Worm (Caenorhabditis elegans) whole organism, L1 larva: ENCODE results near the gene str-211.
A peak's percentile ranks its signal among the peaks of the same experiment; 100 is the strongest.

Experiments
- C34B4.2 ChIP-seq: sonication (generic microtip); optimal IDR thresholded peaks from 2 replicates; lab custom pipeline; 2017; ENCODE audit warnings: mild to moderate bottlenecking, missing genetic modification characterization, missing compliant biosample characterization
- F16B12.6 ChIP-seq: fragments of 150-350 bp; optimal IDR thresholded peaks from 2 replicates; lab custom pipeline; 2014; ENCODE audit warnings: missing biosample characterization, missing genetic modification characterization
- aha-1 ChIP-seq: fragments of 150-350 bp; optimal IDR thresholded peaks from 2 replicates; lab custom pipeline; 2014; ENCODE audit warnings: missing biosample characterization, missing genetic modification characterization
- aly-2 ChIP-seq: fragments of 150-350 bp; optimal IDR thresholded peaks from 2 replicates; lab custom pipeline; 2014; ENCODE audit warnings: missing biosample characterization, missing genetic modification characterization
- ama-1 ChIP-seq: fragments of 150-350 bp; optimal IDR thresholded peaks from 2 replicates; lab custom pipeline; 2014
- blmp-1 ChIP-seq: fragments of 150-350 bp; optimal IDR thresholded peaks from 2 replicates; lab custom pipeline; 2014; ENCODE audit warnings: missing biosample characterization, missing genetic modification characterization
- ceh-90 ChIP-seq: sonication (generic microtip); optimal IDR thresholded peaks from 2 replicates; lab custom pipeline; 2016; ENCODE audit warnings: missing genetic modification characterization, missing compliant biosample characterization
- dpl-1 ChIP-seq, 3 experiments: fragments of 150-350 bp in 2 of 3; sonication (generic microtip) in 1 of 3; optimal IDR thresholded peaks; 2 replicates each; lab custom pipeline; 2014 to 2017; ENCODE audit warnings: missing biosample characterization in 3 of 3, missing genetic modification characterization in 3 of 3, missing genetic modification reagents in 3 of 3
- dsc-1 ChIP-seq: sonication (generic microtip); optimal IDR thresholded peaks from 2 replicates; lab custom pipeline; 2016; ENCODE audit warnings: mild to moderate bottlenecking, missing genetic modification characterization, missing compliant biosample characterization
- efl-1 ChIP-seq, 4 experiments: fragments of 150-350 bp; optimal IDR thresholded peaks in 3 of 4; peaks in 1 of 4; 1 replicate in 1 of 4; 2 replicates in 3 of 4; lab custom pipeline; 2014; ENCODE audit warnings: missing biosample characterization in 2 of 4, missing genetic modification characterization in 2 of 4, missing genetic modification reagents in 2 of 4
- egl-27 ChIP-seq, 2 experiments: fragments of 150-350 bp in 1 of 2; sonication (generic microtip); optimal IDR thresholded peaks; 3 replicates each; lab custom pipeline; 2017 to 2018; ENCODE audit warnings: missing biosample characterization in 2 of 2, missing genetic modification characterization in 2 of 2, missing genetic modification reagents in 2 of 2
- elt-2 ChIP-seq: sonication (generic microtip); optimal IDR thresholded peaks from 2 replicates; lab custom pipeline; 2016; ENCODE audit warnings: missing genetic modification characterization, mild to moderate bottlenecking, inconsistent platforms, missing compliant biosample characterization, missing genetic modification reagents
- ets-5 ChIP-seq: fragments of 200-800 bp; sonication (Bioruptor generic); IDR thresholded peaks from 2 replicates; pipeline ENCODE4 v1.3.6; 2022; ENCODE audit warnings: missing genetic modification characterization, missing compliant biosample characterization
- fkh-8 ChIP-seq: sonication (generic microtip); optimal IDR thresholded peaks from 2 replicates; lab custom pipeline; 2016; ENCODE audit warnings: mild to moderate bottlenecking, missing genetic modification characterization, missing compliant biosample characterization
- fos-1 ChIP-seq: fragments of 150-350 bp; optimal IDR thresholded peaks from 2 replicates; lab custom pipeline; 2014; ENCODE audit warnings: missing biosample characterization, missing genetic modification characterization
- hlh-17 ChIP-seq: fragments of 200-800 bp; sonication (Bioruptor generic); optimal IDR thresholded peaks from 2 replicates; lab custom pipeline; 2018; ENCODE audit warnings: missing genetic modification characterization, mild to moderate bottlenecking, missing compliant biosample characterization, moderate library complexity, borderline replicate concordance
- lin-14 ChIP-seq: fragments of 200-800 bp; sonication (Bioruptor generic); optimal IDR thresholded peaks from 2 replicates; lab custom pipeline; 2018; ENCODE audit warnings: mild to moderate bottlenecking, missing genetic modification characterization, moderate library complexity, missing compliant biosample characterization
- lin-15B ChIP-seq: fragments of 150-350 bp; sonication (generic microtip); optimal IDR thresholded peaks from 3 replicates; lab custom pipeline; 2014; ENCODE audit warnings: missing biosample characterization, missing genetic modification characterization
- lin-39 ChIP-seq: fragments of 150-350 bp; optimal IDR thresholded peaks from 2 replicates; lab custom pipeline; 2014; ENCODE audit warnings: missing biosample characterization, missing genetic modification reagents, missing genetic modification characterization
- lsy-2 ChIP-seq, 2 experiments: fragments of 150-350 bp; optimal IDR thresholded peaks; 2 replicates each; lab custom pipeline; 2014; ENCODE audit warnings: missing biosample characterization in 2 of 2, missing genetic modification characterization in 2 of 2
- mab-9 ChIP-seq: fragments of 200-800 bp; sonication (Bioruptor generic); IDR thresholded peaks from 2 replicates; pipeline ENCODE4 v1.3.6; 2022; ENCODE audit warnings: missing genetic modification reagents, missing genetic modification characterization, missing compliant biosample characterization
- mdl-1 ChIP-seq, 2 experiments: fragments of 150-350 bp; optimal IDR thresholded peaks; 2 replicates each; lab custom pipeline; 2014 to 2017; ENCODE audit warnings: missing biosample characterization in 2 of 2, missing genetic modification characterization in 2 of 2, inconsistent platforms in 1 of 2
- mef-2 ChIP-seq: fragments of 150-350 bp; optimal IDR thresholded peaks from 2 replicates; lab custom pipeline; 2014; ENCODE audit warnings: missing biosample characterization, missing genetic modification characterization
- nhr-11 ChIP-seq: fragments of 150-350 bp; optimal IDR thresholded peaks from 2 replicates; lab custom pipeline; 2014; ENCODE audit warnings: missing biosample characterization, missing genetic modification characterization
- nhr-12 ChIP-seq: sonication (generic microtip); optimal IDR thresholded peaks from 2 replicates; lab custom pipeline; 2017; ENCODE audit warnings: missing biosample characterization, missing genetic modification characterization
- nhr-20 ChIP-seq: sonication (generic microtip); optimal IDR thresholded peaks from 2 replicates; lab custom pipeline; 2016; ENCODE audit warnings: mild to moderate bottlenecking, missing genetic modification characterization, missing compliant biosample characterization
- nhr-237 ChIP-seq: fragments of 150-350 bp; optimal IDR thresholded peaks from 2 replicates; lab custom pipeline; 2014; ENCODE audit warnings: missing biosample characterization, missing genetic modification characterization
- nhr-47 ChIP-seq: sonication (generic microtip); optimal IDR thresholded peaks from 2 replicates; lab custom pipeline; 2016; ENCODE audit warnings: mild to moderate bottlenecking, missing genetic modification characterization, moderate library complexity, missing compliant biosample characterization
- nhr-71 ChIP-seq: sonication (generic microtip); optimal IDR thresholded peaks from 2 replicates; lab custom pipeline; 2016; ENCODE audit warnings: mild to moderate bottlenecking, missing genetic modification characterization, moderate library complexity, missing compliant biosample characterization
- nhr-76 ChIP-seq: sonication (generic microtip); optimal IDR thresholded peaks from 2 replicates; lab custom pipeline; 2017; ENCODE audit warnings: missing biosample characterization, missing genetic modification characterization
- nhr-84 ChIP-seq: sonication (generic microtip); optimal IDR thresholded peaks from 2 replicates; lab custom pipeline; 2017; ENCODE audit warnings: missing biosample characterization, missing genetic modification characterization
- nhr-85 ChIP-seq: sonication (generic microtip); peaks from one replicate; lab custom pipeline; 2016; ENCODE audit warnings: missing genetic modification characterization, inconsistent platforms, missing compliant biosample characterization
- pag-3 ChIP-seq: sonication (generic microtip); optimal IDR thresholded peaks from 2 replicates; lab custom pipeline; 2017; ENCODE audit warnings: missing genetic modification characterization, mild to moderate bottlenecking, missing compliant biosample characterization, antibody characterized with exemption, borderline replicate concordance; ENCODE audit not compliant: insufficient read depth
- pax-3 ChIP-seq: fragments of 200-800 bp; sonication (Bioruptor generic); optimal IDR thresholded peaks from 2 replicates; lab custom pipeline; 2018; ENCODE audit warnings: mild to moderate bottlenecking, missing genetic modification characterization, moderate library complexity, missing compliant biosample characterization
- rnt-1 ChIP-seq: sonication (generic microtip); optimal IDR thresholded peaks from 2 replicates; lab custom pipeline; 2016; ENCODE audit warnings: mild to moderate bottlenecking, missing genetic modification characterization, moderate library complexity, missing compliant biosample characterization
- skn-1 ChIP-seq: fragments of 150-350 bp; optimal IDR thresholded peaks from 2 replicates; lab custom pipeline; 2014; ENCODE audit warnings: missing biosample characterization, missing genetic modification characterization
- sox-4 ChIP-seq: sonication (generic microtip); optimal IDR thresholded peaks from 2 replicates; lab custom pipeline; 2016; ENCODE audit warnings: missing genetic modification characterization, missing compliant biosample characterization
- sptf-1 ChIP-seq: fragments of 150-350 bp; optimal IDR thresholded peaks from 2 replicates; lab custom pipeline; 2014; ENCODE audit warnings: missing biosample characterization, missing genetic modification characterization
- unc-62 ChIP-seq: fragments of 150-350 bp; optimal IDR thresholded peaks from 2 replicates; lab custom pipeline; 2014; ENCODE audit warnings: missing biosample characterization, missing genetic modification reagents, missing genetic modification characterization
- unc-86 ChIP-seq: sonication (generic microtip); optimal IDR thresholded peaks from 2 replicates; lab custom pipeline; 2016; ENCODE audit warnings: missing genetic modification characterization, missing compliant biosample characterization
- xbp-1 ChIP-seq: sonication (generic microtip); optimal IDR thresholded peaks from 2 replicates; lab custom pipeline; 2016; ENCODE audit warnings: missing genetic modification characterization, missing compliant biosample characterization
- ztf-4 ChIP-seq: fragments of 150-350 bp; optimal IDR thresholded peaks from 2 replicates; lab custom pipeline; 2014; ENCODE audit warnings: missing biosample characterization, missing genetic modification characterization

The str-211 gene

DNA sequence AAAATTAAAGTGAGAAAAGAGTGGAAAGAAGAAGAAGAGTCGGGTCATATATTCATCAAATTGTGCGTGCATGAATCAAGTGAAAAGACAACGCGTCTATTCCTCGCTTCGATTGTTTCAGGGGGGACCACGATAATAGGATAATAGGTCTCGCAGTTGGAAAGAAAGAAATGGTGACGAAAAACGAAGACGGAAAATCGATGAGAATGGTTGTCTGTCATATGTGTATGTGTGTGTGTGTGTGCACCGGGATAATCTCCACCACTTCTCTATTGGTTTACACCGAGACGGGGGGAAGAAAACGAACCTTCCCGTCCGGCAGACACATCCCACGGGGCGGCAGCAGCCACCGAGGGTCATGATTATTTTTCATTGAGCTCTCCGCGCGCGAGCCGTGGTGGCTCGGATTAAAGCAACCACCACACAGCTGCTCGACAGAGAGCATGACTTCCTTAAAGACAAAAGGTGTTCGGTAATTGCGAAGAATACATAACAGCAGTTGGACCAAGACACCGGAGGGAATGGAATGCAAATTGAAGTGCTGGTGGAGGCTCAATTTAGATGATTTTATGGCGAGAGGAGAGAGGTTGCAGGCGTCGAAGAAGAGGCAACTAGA lies 20.0 kb upstream of the str-211 start:
- TF ChIP-seq lin-14 (peak; percentile 21), nhr-84 (tag; lab: Kevin White, UChicago) (no peak), F16B12.6 (no peak), aly-2 (tag; lab: Kevin White, UChicago) (no peak), nhr-71 (tag; lab: Kevin White, UChicago) (peak; percentile 22), efl-1 (optimal IDR thresholded peaks at IDR 0.05; lab: Kevin White, UChicago) (no peak), efl-1 (GFP tag; optimal IDR thresholded peaks at IDR 0.05 in 1 of 2; lab: Kevin White, UChicago) (peak in 1 of 2 experiments; percentile 20), dsc-1 (tag; lab: Kevin White, UChicago) (peak; percentile 27)

- TF ChIP-seq pax-3 (tag; lab: Kevin White, UChicago) = no peak
- TF ChIP-seq F16B12.6 = no peak
- no peak for TF ChIP-seq nhr-76 (tag; lab: Kevin White, UChicago)
- no peak for TF ChIP-seq lsy-2 (tag; optimal IDR thresholded peaks at IDR 0.05; lab: Kevin White, UChicago)
- TF ChIP-seq mab-9 (GFP tag; lab: Robert Waterston, UW) = no peak
- no peak for TF ChIP-seq efl-1 (optimal IDR thresholded peaks at IDR 0.05; lab: Kevin White, UChicago)
- no peak for TF ChIP-seq efl-1 (GFP tag; optimal IDR thresholded peaks at IDR 0.05 in 1 of 2; lab: Kevin White, UChicago)
- TF ChIP-seq sox-4 (tag; lab: Kevin White, UChicago) = no peak
- TF ChIP-seq ceh-90 (tag; lab: Kevin White, UChicago) = no peak
- no peak for TF ChIP-seq dpl-1 (GFP tag; optimal IDR thresholded peaks at IDR 0.05; lab: Kevin White, UChicago)
- TF ChIP-seq nhr-47 = no peak
- no peak for TF ChIP-seq nhr-20
These were observed 19.5 kb upstream of the str-211 start for ce11 chrV:4963606-4964005.

DNA sequence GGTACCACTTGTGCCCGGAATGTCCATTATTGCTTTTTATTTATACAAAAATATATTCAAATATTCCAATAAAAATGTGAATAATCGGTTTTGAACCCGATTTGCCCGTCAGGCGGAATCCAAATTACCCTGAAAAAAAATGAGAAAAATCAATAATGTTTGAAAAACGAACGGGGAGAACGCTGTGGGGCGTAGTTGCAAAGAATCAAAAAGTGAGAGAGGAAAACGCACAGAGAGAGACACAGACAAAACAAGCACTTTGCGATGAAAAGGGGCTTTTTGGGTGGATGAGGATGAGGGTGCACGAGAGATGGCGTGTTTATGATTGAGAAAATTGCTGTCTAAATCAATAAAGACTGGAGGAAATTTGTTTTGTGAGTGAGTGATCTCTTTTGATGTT lies 18.8 kb upstream of the str-211 start, which contains the start of gene tam-1:
TSS of gene tam-1 (minus strand) at position 135 of the 400 bp plus-strand sequence.
- TF ChIP-seq ets-5 = no peak
- TF ChIP-seq lin-14 = peak; percentile 61
- TF ChIP-seq nhr-11 (tag; lab: Kevin White, UChicago) = no peak
- no peak for TF ChIP-seq mef-2 (tag; lab: Kevin White, UChicago)
- no peak for TF ChIP-seq egl-27 (tag; optimal IDR thresholded peaks at IDR 0.05; lab: Kevin White, UChicago)
- TF ChIP-seq sptf-1 (tag; lab: Kevin White, UChicago) = no peak
- no peak for TF ChIP-seq rnt-1 (tag; lab: Kevin White, UChicago)
- TF ChIP-seq aha-1 (tag; lab: Kevin White, UChicago) = no peak
- TF ChIP-seq nhr-85 (tag; lab: Kevin White, UChicago) = peak; percentile 8
- no peak for TF ChIP-seq dpl-1 (GFP tag; optimal IDR thresholded peaks at IDR 0.05; lab: Kevin White, UChicago)
- TF ChIP-seq fos-1 (tag; lab: Kevin White, UChicago) = no peak
- no peak for TF ChIP-seq lin-15B (tag; lab: Kevin White, UChicago)
- no peak for TF ChIP-seq unc-62 (GFP tag; lab: Kevin White, UChicago)
- peak; percentile 10 for TF ChIP-seq skn-1
- no peak for TF ChIP-seq lin-39
- no peak for TF ChIP-seq ama-1 (lab: Kevin White, UChicago)
- TF ChIP-seq mdl-1 (tag; optimal IDR thresholded peaks at IDR 0.05; lab: Kevin White, UChicago) = no peak

DNA sequence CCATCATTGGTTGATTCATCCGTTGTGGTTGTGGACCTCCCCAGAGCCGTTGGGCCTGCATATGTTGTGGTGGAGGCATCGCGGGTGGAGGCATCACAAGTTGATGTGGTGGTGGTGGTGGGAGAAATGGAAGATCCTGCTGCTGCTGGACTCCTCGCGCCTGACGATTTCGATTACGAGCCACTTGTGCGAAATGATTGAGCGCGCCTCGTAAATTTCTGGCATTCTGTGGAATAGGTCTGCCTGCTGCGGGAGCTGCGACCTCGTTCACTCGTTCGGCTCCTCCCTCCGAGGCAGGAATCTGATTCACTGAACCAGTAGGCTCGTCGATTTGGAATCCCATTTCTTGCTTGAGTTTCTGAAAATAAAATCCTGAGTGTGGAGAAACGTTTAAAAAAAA lies 16.6 kb upstream of the str-211 start:
- TF ChIP-seq blmp-1 (tag; lab: Kevin White, UChicago) = no peak

ce11 chrV:4957619-4958018 lies 13.5 kb upstream of the str-211 start:
- TF ChIP-seq nhr-237 (tag; lab: Kevin White, UChicago) = no peak
- no peak for TF ChIP-seq elt-2 (tag; lab: Kevin White, UChicago)
- TF ChIP-seq ztf-4 (tag; lab: Kevin White, UChicago) = no peak
- no peak for TF ChIP-seq nhr-11 (tag; lab: Kevin White, UChicago)
- no peak for TF ChIP-seq mab-9 (GFP tag; lab: Robert Waterston, UW)
- no peak for TF ChIP-seq pag-3
- TF ChIP-seq dpl-1 (GFP tag; optimal IDR thresholded peaks at IDR 0.05; lab: Kevin White, UChicago) = no peak
- no peak for TF ChIP-seq unc-86
- no peak for TF ChIP-seq C34B4.2 (tag; lab: Kevin White, UChicago)
- no peak for TF ChIP-seq blmp-1 (tag; lab: Kevin White, UChicago)
- no peak for TF ChIP-seq nhr-12 (tag; lab: Kevin White, UChicago)
- no peak for TF ChIP-seq lsy-2 (tag; optimal IDR thresholded peaks at IDR 0.05; lab: Kevin White, UChicago)
- TF ChIP-seq nhr-76 (tag; lab: Kevin White, UChicago) = no peak
- TF ChIP-seq hlh-17 (GFP tag; lab: Kevin White, UChicago) = no peak
- TF ChIP-seq xbp-1 = no peak
- no peak for TF ChIP-seq fkh-8 (tag; lab: Kevin White, UChicago)
- no peak for TF ChIP-seq ets-5
- no peak for TF ChIP-seq efl-1 (optimal IDR thresholded peaks at IDR 0.05; lab: Kevin White, UChicago)
- TF ChIP-seq efl-1 (GFP tag; optimal IDR thresholded peaks at IDR 0.05 in 1 of 2; lab: Kevin White, UChicago) = no peak
- TF ChIP-seq ceh-90 (tag; lab: Kevin White, UChicago) = no peak
- TF ChIP-seq, all 84 proteins: peak for 0
